Worm (Caenorhabditis elegans): ENCODE measurements around the gene plg-1.

DNA sequence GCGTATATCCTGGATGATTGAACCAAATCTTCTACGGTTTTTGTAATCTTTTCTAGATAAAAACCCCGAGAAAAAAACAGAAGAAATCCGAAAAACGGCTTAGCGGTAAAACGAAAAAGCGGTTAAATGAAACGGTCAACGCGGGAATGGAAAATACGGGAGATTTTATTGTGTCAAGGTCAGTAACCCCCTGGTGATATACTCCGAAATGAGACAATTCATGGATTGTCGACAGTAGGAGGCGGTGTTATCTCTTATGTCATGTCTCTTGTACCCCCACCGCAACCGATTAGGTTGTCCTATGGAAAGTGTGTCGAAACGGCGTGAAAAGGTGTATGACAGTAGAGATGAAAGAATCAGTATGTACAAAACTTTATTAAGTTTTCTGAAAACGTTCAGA is 7.9 kb upstream of the plg-1 start:
- TF ChIP-seq pha-4 (tag; optimal IDR thresholded peaks at IDR 0.05) (no peak), elt-2 (tag; optimal IDR thresholded peaks at IDR 0.05) (no peak), eyg-1 (tag; optimal IDR thresholded peaks at IDR 0.05) (no peak), pat-9 (tag; optimal IDR thresholded peaks at IDR 0.05) (no peak), unc-3 (GFP tag; conservative IDR thresholded peaks at IDR 0.05) (no peak), unc-3 (tag; optimal IDR thresholded peaks at IDR 0.05) (no peak), npax-4 (tag; optimal IDR thresholded peaks at IDR 0.05) (no peak), Y22D7AL.16 (tag; optimal IDR thresholded peaks at IDR 0.05) (no peak)
